Worm (Caenorhabditis elegans): ENCODE results near the gene T05A10.6.

ce11 chrX:10758453-10758852 lies 36.1 kb downstream of the T05A10.6 start:
- TF ChIP-seq lim-6 (tag; optimal IDR thresholded peaks at IDR 0.05) (no peak), elt-2 (tag; optimal IDR thresholded peaks at IDR 0.05) (no peak), ceh-18 (tag; optimal IDR thresholded peaks at IDR 0.05) (no peak), pha-4 (tag; optimal IDR thresholded peaks at IDR 0.05) (no peak), ets-4 (tag; optimal IDR thresholded peaks at IDR 0.05) (no peak), pag-3 (tag; optimal IDR thresholded peaks at IDR 0.05; ENCODE audit: borderline replicate concordance) (no peak), nfya-1 (tag; optimal IDR thresholded peaks at IDR 0.05) (no peak), dmd-4 (tag; optimal IDR thresholded peaks at IDR 0.05; ENCODE audit: borderline replicate concordance) (no peak), ama-1 (optimal IDR thresholded peaks at IDR 0.05) (no peak), fkh-10 (GFP tag; optimal IDR thresholded peaks at IDR 0.05) (no peak), ceh-30 (tag; optimal IDR thresholded peaks at IDR 0.05) (no peak), madf-2 (tag; optimal IDR thresholded peaks at IDR 0.05) (no peak), rnt-1 (tag; optimal IDR thresholded peaks at IDR 0.05) (no peak)

Data from whole organism, late embryonic.